Fruit fly (Drosophila melanogaster) whole organism: ENCODE measurements around the gene CG7655.

ENCODE experiments used
- pan ChIP-seq: fragments of >200 bp; optimal IDR thresholded peaks from 2 replicates; lab custom pipeline; 2017
- psq ChIP-seq: fragments of >200 bp; optimal IDR thresholded peaks from 2 replicates; lab custom pipeline; 2017
- usp ChIP-seq: fragments of >200 bp; optimal IDR thresholded peaks from 2 replicates; lab custom pipeline; 2017; ENCODE audit warnings: missing biosample characterization, missing genetic modification characterization, mixed read lengths

DNA sequence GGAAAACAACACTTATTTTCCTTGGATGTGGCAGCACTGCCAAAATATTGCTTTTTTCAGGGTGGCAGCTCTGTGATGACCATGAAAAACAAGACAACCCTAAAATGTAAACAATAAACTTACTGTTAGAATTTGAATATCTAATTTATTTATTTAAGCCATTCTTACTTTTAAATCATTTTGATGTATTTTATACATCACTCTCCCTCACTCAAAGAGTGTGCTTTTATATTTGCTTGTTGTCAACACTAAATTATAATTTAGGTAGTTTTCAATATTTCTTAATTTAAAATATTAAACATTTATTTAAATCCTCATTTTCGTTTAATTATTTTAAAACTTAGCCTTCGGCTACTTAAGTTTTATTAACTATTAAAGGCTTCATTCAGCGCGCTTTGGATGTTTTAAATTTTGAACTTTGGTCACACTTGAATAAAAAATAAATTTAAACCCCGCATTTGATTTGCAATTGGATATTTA is 11.6 kb upstream of the CG7655 start, which contains the start of the genes CG7523 and Mps1:
- TF ChIP-seq psq (lab: Kevin White, UChicago), result no peak
- no peak for TF ChIP-seq pan (lab: Kevin White, UChicago)
- TF ChIP-seq usp, result no peak
